Worm (Caenorhabditis elegans) whole organism, L4 larva: ENCODE measurements around the gene B0244.4.

Experiments used
- T26A8.4 ChIP-seq: fragments of 200-800 bp; sonication (Bioruptor generic); IDR thresholded peaks from 2 replicates; pipeline ENCODE4 v1.3.6; 2022; ENCODE audit warnings: missing genetic modification characterization, missing compliant biosample characterization
- aha-1 ChIP-seq: fragments of 150-350 bp; peaks from one replicate; lab custom pipeline; 2014; ENCODE audit warnings: missing biosample characterization, missing genetic modification characterization
- ceh-44 ChIP-seq: fragments of 200-800 bp; sonication (Bioruptor generic); IDR thresholded peaks from 2 replicates; pipeline ENCODE4 v1.3.6; 2022; ENCODE audit warnings: missing genetic modification reagents, missing genetic modification characterization, missing compliant biosample characterization
- dpl-1 ChIP-seq: fragments of 150-350 bp; optimal IDR thresholded peaks from 2 replicates; lab custom pipeline; 2014; ENCODE audit warnings: missing biosample characterization, missing genetic modification reagents, missing genetic modification characterization
- fos-1 ChIP-seq: fragments of 150-350 bp; optimal IDR thresholded peaks from 2 replicates; lab custom pipeline; 2014; ENCODE audit warnings: missing biosample characterization, missing genetic modification characterization
- mdl-1 ChIP-seq, 2 experiments: fragments of 150-350 bp in 1 of 2; sonication (generic microtip) in 1 of 2; optimal IDR thresholded peaks; 2 replicates each; lab custom pipeline; 2014 to 2017; ENCODE audit warnings: missing biosample characterization in 2 of 2, missing genetic modification characterization in 2 of 2
- nhr-11 ChIP-seq: fragments of 150-350 bp; optimal IDR thresholded peaks from 2 replicates; lab custom pipeline; 2014; ENCODE audit warnings: missing biosample characterization, missing genetic modification characterization
- nhr-237 ChIP-seq: sonication (generic microtip); optimal IDR thresholded peaks from 2 replicates; lab custom pipeline; 2017; ENCODE audit warnings: missing biosample characterization, missing genetic modification characterization
- nhr-25 ChIP-seq: sonication (generic microtip); optimal IDR thresholded peaks from 2 replicates; lab custom pipeline; 2017; ENCODE audit warnings: missing genetic modification characterization, mild to moderate bottlenecking, missing compliant biosample characterization, antibody characterized with exemption, moderate library complexity, borderline replicate concordance; ENCODE audit not compliant: insufficient read depth
- set-16 ChIP-seq: fragments of 200-800 bp; sonication (Bioruptor generic); IDR thresholded peaks from 2 replicates; pipeline ENCODE4 v1.3.6; 2022; ENCODE audit warnings: missing genetic modification reagents, missing genetic modification characterization, missing compliant biosample characterization
- snpc-4 ChIP-seq: fragments of 150-350 bp; optimal IDR thresholded peaks from 2 replicates; lab custom pipeline; 2014; ENCODE audit warnings: missing biosample characterization, missing genetic modification characterization
- unc-39 ChIP-seq: sonication (generic microtip); optimal IDR thresholded peaks from 2 replicates; lab custom pipeline; 2017; ENCODE audit warnings: missing biosample characterization, missing genetic modification characterization
- vab-7 ChIP-seq: fragments of 200-800 bp; sonication (Bioruptor generic); IDR thresholded peaks from 2 replicates; pipeline ENCODE4 v1.3.6; 2022; ENCODE audit warnings: missing genetic modification reagents, missing genetic modification characterization, missing compliant biosample characterization

- TF ChIP-seq snpc-4 (tag; lab: Kevin White, UChicago): no peak
- no peak for TF ChIP-seq nhr-25 (tag; lab: Kevin White, UChicago)
- TF ChIP-seq mdl-1 (tag; optimal IDR thresholded peaks at IDR 0.05; lab: Kevin White, UChicago): no peak
- no peak for TF ChIP-seq nhr-237 (tag; lab: Kevin White, UChicago)
- TF ChIP-seq set-16 (GFP tag; lab: Robert Waterston, UW): no peak
- no peak for TF ChIP-seq ceh-44 (GFP tag; lab: Robert Waterston, UW)
- no peak for TF ChIP-seq vab-7 (GFP tag; lab: Robert Waterston, UW)
- no peak for TF ChIP-seq dpl-1
- TF ChIP-seq unc-39 (tag; lab: Kevin White, UChicago): no peak
- TF ChIP-seq aha-1 (tag; lab: Kevin White, UChicago): no peak
- no peak for TF ChIP-seq fos-1
- no peak for TF ChIP-seq T26A8.4 (GFP tag; lab: Robert Waterston, UW)
- peak; percentile 27 for TF ChIP-seq nhr-11 (tag; lab: Kevin White, UChicago)
These were observed 39.3 kb upstream of the B0244.4 start for ce11 chrIII:5708024-5708423.
